Fruit fly (Drosophila melanogaster) Kc167 (cell line): ENCODE measurements around the gene D2hgdh.

Source experiments
- Myc ChIP-seq: fragments of >200 bp; optimal IDR thresholded peaks from 2 replicates; lab custom pipeline; 2017; ENCODE audit warnings: missing external identifiers
- Sin3A ChIP-seq: fragments of >200 bp; optimal IDR thresholded peaks from 2 replicates; lab custom pipeline; 2018; ENCODE audit warnings: missing external identifiers
- h ChIP-seq: fragments of >200 bp; optimal IDR thresholded peaks from 3 replicates; lab custom pipeline; 2018; ENCODE audit warnings: missing external identifiers
- insv ChIP-seq: fragments of >200 bp; optimal IDR thresholded peaks from 3 replicates; lab custom pipeline; 2018; ENCODE audit warnings: missing external identifiers
- psq ChIP-seq: fragments of >200 bp; optimal IDR thresholded peaks from 2 replicates; lab custom pipeline; 2017; ENCODE audit warnings: missing external identifiers
- ttk ChIP-seq: sonication (Bioruptor generic); optimal IDR thresholded peaks from 2 replicates; lab custom pipeline; 2017; ENCODE audit warnings: missing external identifiers

- TF ChIP-seq h (lab: Kevin White, UChicago), result no peak
- no peak for TF ChIP-seq psq (lab: Kevin White, UChicago)
- TF ChIP-seq insv (lab: Kevin White, UChicago), result no peak
- TF ChIP-seq Myc (lab: Kevin White, UChicago), result no peak
- TF ChIP-seq Sin3A (lab: Kevin White, UChicago), result no peak
- no peak for TF ChIP-seq ttk (lab: Kevin White, UChicago)
Measured at dm6 chrX:2142275-2142934, 1.1 kb downstream of the D2hgdh start.
